Worm (Caenorhabditis elegans): Measurements from ENCODE around the gene F09G8.10.

ce11 chrIII:8235880-8236279, 36.1 kb downstream of the F09G8.10 start, which contains the start of gene C02F5.5:
- TF ChIP-seq ama-1 (optimal IDR thresholded peaks at IDR 0.05), result no peak
- no peak for TF ChIP-seq C34F6.9 (tag; optimal IDR thresholded peaks at IDR 0.05)
- no peak for TF ChIP-seq egl-27 (tag; optimal IDR thresholded peaks at IDR 0.05)
- TF ChIP-seq R02D3.7 (tag; optimal IDR thresholded peaks at IDR 0.05), result no peak
